Fruit fly (Drosophila melanogaster) whole organism, wandering third instar larva: ENCODE measurements around the gene Kdm3.

Source experiments
- Dfd ChIP-seq: fragments of >200 bp; optimal IDR thresholded peaks from 2 replicates; lab custom pipeline; 2017; ENCODE audit warnings: missing biosample characterization, missing genetic modification characterization
- Mio ChIP-seq: sonication (Bioruptor generic); optimal IDR thresholded peaks from 2 replicates; lab custom pipeline; 2016; ENCODE audit warnings: missing biosample characterization, missing genetic modification characterization
- fru ChIP-seq: fragments of 200-800 bp; sonication (Bioruptor generic); optimal IDR thresholded peaks from 3 replicates; lab custom pipeline; 2016; ENCODE audit warnings: missing biosample characterization, mild to moderate bottlenecking, missing genetic modification characterization
- lola ChIP-seq: fragments of >200 bp; optimal IDR thresholded peaks from 2 replicates; lab custom pipeline; 2017; ENCODE audit warnings: missing biosample characterization, missing genetic modification characterization
- pan ChIP-seq: fragments of >200 bp; optimal IDR thresholded peaks from 2 replicates; lab custom pipeline; 2017
- psq ChIP-seq: fragments of 200-800 bp; sonication (Bioruptor generic); optimal IDR thresholded peaks from 3 replicates; lab custom pipeline; 2017; ENCODE audit warnings: missing biosample characterization, mild to moderate bottlenecking, missing genetic modification characterization, moderate library complexity

DNA sequence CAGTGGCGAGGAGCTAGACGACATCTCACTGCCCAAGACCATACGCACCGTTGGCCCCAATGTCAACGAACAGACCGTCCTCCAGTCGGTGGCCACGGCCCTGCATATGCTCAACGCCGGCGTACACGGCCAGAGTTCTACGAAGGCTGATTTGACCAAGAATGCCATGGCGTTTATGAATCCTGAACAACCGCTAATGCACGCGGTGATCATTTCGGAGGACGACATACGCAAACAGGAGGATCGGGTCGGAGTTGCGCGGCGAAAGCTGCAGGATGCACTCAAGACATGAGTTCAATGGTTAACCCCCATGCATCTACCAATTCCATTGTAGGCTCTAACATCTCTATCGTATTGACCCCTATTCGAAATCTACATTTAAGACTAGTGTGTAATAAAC lies 45.3 kb downstream of the Kdm3 start:
- TF ChIP-seq fru (no peak), psq (GFP tag; lab: Kevin White, UChicago) (no peak), lola (GFP tag; lab: Kevin White, UChicago) (no peak), Mio (GFP tag; lab: Kevin White, UChicago) (no peak), pan (lab: Kevin White, UChicago) (no peak), Dfd (GFP tag; lab: Kevin White, UChicago) (no peak)
